Worm (Caenorhabditis elegans) whole organism, dauer: ENCODE measurements around the gene srg-67.

Experiments
- unc-62 ChIP-seq: sonication (generic microtip); optimal IDR thresholded peaks from 2 replicates; lab custom pipeline; 2017; ENCODE audit warnings: missing biosample characterization, missing genetic modification reagents, missing genetic modification characterization

srg-67 gene

ce11 chrV:5419915-5420314 lies 42.9 kb downstream of the srg-67 start, which contains the start of gene F08F3.6:
Gene F08F3.6, minus strand, starts transcription at chrV:5420067.
- no peak for TF ChIP-seq unc-62 (GFP tag; lab: Kevin White, UChicago)

ce11 chrV:5412808-5413405 lies 49.9 kb downstream of the srg-67 start, which contains the start of gene F08F3.10:
Gene F08F3.10, plus strand, starts transcription at chrV:5413355.
- TF ChIP-seq unc-62 (GFP tag; lab: Kevin White, UChicago), result no peak
